Fruit fly (Drosophila melanogaster) whole organism, pupa: ENCODE data around the gene CG9107.

ENCODE experiments used
- CG10348 ChIP-seq: fragments of 200-800 bp; sonication (Bioruptor generic); IDR thresholded peaks from 2 replicates; pipeline ENCODE4 v1.3.6; 2022; ENCODE audit warnings: missing biosample characterization, missing genetic modification characterization
- CG12605 ChIP-seq: fragments of 200-800 bp; sonication (Bioruptor generic); IDR thresholded peaks from 2 replicates; pipeline ENCODE4 v1.3.6; 2022; ENCODE audit warnings: missing biosample characterization, missing genetic modification characterization
- CG13204 ChIP-seq: fragments of 200-800 bp; sonication (Bioruptor generic); optimal IDR thresholded peaks from 2 replicates; lab custom pipeline; 2018; ENCODE audit warnings: missing biosample characterization, mild to moderate bottlenecking, missing genetic modification characterization, moderate library complexity
- CG14655 ChIP-seq: fragments of 200-800 bp; sonication (Bioruptor generic); optimal IDR thresholded peaks from 3 replicates; lab custom pipeline; 2017; ENCODE audit warnings: mild to moderate bottlenecking, missing biosample characterization, missing genetic modification reagents, missing genetic modification characterization
- CG15710 ChIP-seq: fragments of 200-800 bp; sonication (Bioruptor generic); optimal IDR thresholded peaks from 2 replicates; lab custom pipeline; 2018; ENCODE audit warnings: missing biosample characterization, mild to moderate bottlenecking, missing genetic modification characterization, moderate library complexity
- CG17806 ChIP-seq: fragments of 200-800 bp; sonication (Bioruptor generic); optimal IDR thresholded peaks from 2 replicates; lab custom pipeline; 2018; ENCODE audit warnings: missing biosample characterization, mild to moderate bottlenecking, missing genetic modification characterization, moderate library complexity
- CG32121 ChIP-seq: fragments of 200-800 bp; sonication (Bioruptor generic); IDR thresholded peaks from 2 replicates; pipeline ENCODE4 v1.3.6; 2022; ENCODE audit warnings: missing biosample characterization, missing genetic modification characterization
- CG34367 ChIP-seq: fragments of 200-800 bp; sonication (Bioruptor generic); optimal IDR thresholded peaks from 2 replicates; lab custom pipeline; 2018; ENCODE audit warnings: missing biosample characterization, mild to moderate bottlenecking, missing genetic modification characterization
- CG4496 ChIP-seq: fragments of 200-800 bp; sonication (Bioruptor generic); IDR thresholded peaks from 3 replicates; pipeline ENCODE4 v1.3.6; 2022; ENCODE audit warnings: missing biosample characterization, missing genetic modification characterization
- CG8159 ChIP-seq: fragments of 200-800 bp; sonication (Bioruptor generic); optimal IDR thresholded peaks from 3 replicates; lab custom pipeline; 2018; ENCODE audit warnings: missing biosample characterization, mild to moderate bottlenecking, missing genetic modification characterization, moderate library complexity
- CG8301 ChIP-seq: fragments of 200-800 bp; sonication (Bioruptor generic); optimal IDR thresholded peaks from 2 replicates; lab custom pipeline; 2018; ENCODE audit warnings: missing biosample characterization, mild to moderate bottlenecking, missing genetic modification characterization
- CG9948 ChIP-seq: fragments of 200-800 bp; sonication (Bioruptor generic); optimal IDR thresholded peaks from 2 replicates; lab custom pipeline; 2018; ENCODE audit warnings: missing biosample characterization, mild to moderate bottlenecking, missing genetic modification characterization, moderate library complexity
- D1 ChIP-seq: fragments of 200-800 bp; sonication (Bioruptor generic); optimal IDR thresholded peaks from 2 replicates; lab custom pipeline; 2018; ENCODE audit warnings: missing biosample characterization, mild to moderate bottlenecking, missing genetic modification characterization, moderate library complexity
- EcR ChIP-seq: fragments of 200-800 bp; sonication (Bioruptor generic); optimal IDR thresholded peaks from 3 replicates; lab custom pipeline; 2019; ENCODE audit warnings: missing biosample characterization, missing genetic modification characterization, mild to moderate bottlenecking, moderate library complexity, missing genetic modification reagents
- Ets98B ChIP-seq: fragments of 200-800 bp; sonication (Bioruptor generic); IDR thresholded peaks from 2 replicates; pipeline ENCODE4 v1.3.6; 2022; ENCODE audit warnings: missing biosample characterization, missing genetic modification characterization
- Pif1A ChIP-seq: fragments of 200-800 bp; sonication (Bioruptor generic); optimal IDR thresholded peaks from 3 replicates; lab custom pipeline; 2016; ENCODE audit warnings: missing biosample characterization, missing genetic modification characterization
- Pif1B ChIP-seq: fragments of 200-800 bp; sonication (Bioruptor generic); optimal IDR thresholded peaks from 3 replicates; lab custom pipeline; 2016; ENCODE audit warnings: missing biosample characterization, missing genetic modification characterization
- Snoo ChIP-seq: fragments of 200-800 bp; sonication (Bioruptor generic); optimal IDR thresholded peaks from 3 replicates; lab custom pipeline; 2017; ENCODE audit warnings: missing biosample characterization, mild to moderate bottlenecking, missing genetic modification characterization, inconsistent platforms
- fd96Ca ChIP-seq: fragments of 200-800 bp; sonication (Bioruptor generic); IDR thresholded peaks from 3 replicates; pipeline ENCODE4 v1.3.6; 2022; ENCODE audit warnings: missing biosample characterization, missing genetic modification characterization
- gl ChIP-seq: fragments of 200-800 bp; sonication (Bioruptor generic); optimal IDR thresholded peaks from 2 replicates; lab custom pipeline; 2018; ENCODE audit warnings: missing biosample characterization, mild to moderate bottlenecking, missing genetic modification characterization
- rn ChIP-seq: fragments of 200-800 bp; sonication (Bioruptor generic); IDR thresholded peaks from 2 replicates; pipeline ENCODE4 v1.3.6; 2022; ENCODE audit warnings: missing biosample characterization, missing genetic modification characterization

The CG9107 gene

DNA sequence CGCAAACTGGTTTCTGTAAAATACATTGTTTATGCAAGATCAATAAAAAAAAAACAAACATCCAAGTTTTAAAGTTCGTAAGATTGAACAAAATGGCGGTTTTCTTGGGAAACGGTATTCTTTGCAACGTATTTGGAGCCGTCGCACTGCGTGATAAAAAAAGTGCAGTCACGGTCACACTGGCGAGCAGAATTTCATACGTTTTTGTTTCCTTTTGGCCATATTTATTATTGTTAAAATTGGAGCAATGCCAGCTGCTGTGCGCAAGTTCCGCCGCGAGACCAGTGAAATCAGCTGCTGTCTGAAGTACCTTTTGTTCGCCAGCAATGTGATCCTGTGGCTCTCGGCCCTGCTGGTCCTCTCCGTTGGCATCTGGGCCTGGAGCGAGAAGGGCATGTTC lies 24.3 kb downstream of the CG9107 start, which contains the start of gene Tsp26A:
Gene Tsp26A (plus strand): TSS at position 164 of the 400 bp plus-strand sequence.
- TF ChIP-seq CG12605 (GFP tag; lab: Robert Waterston, UW), result no peak
- no peak for TF ChIP-seq CG34367 (tag; lab: Kevin White, UChicago)
- TF ChIP-seq CG4496 (GFP tag; lab: Robert Waterston, UW), result no peak
- no peak for TF ChIP-seq CG17806
- TF ChIP-seq rn, result no peak
- no peak for TF ChIP-seq EcR (GFP tag; lab: Kevin White, UChicago)
- no peak for TF ChIP-seq gl (tag; lab: Kevin White, UChicago)
- no peak for TF ChIP-seq Pif1A (GFP tag; lab: Kevin White, UChicago)
- no peak for TF ChIP-seq CG10348 (GFP tag; lab: Robert Waterston, UW)
- TF ChIP-seq CG15710 (tag; lab: Kevin White, UChicago), result no peak
- TF ChIP-seq D1, result no peak
- TF ChIP-seq Ets98B, result no peak

- TF ChIP-seq fd96Ca (GFP tag; lab: Robert Waterston, UW) (0 out of 3 replicates have a peak, but pooled peaks have one; percentile 10), Pif1B (no peak), Ets98B (peak; percentile 46), EcR (GFP tag; lab: Kevin White, UChicago) (peak; percentile 24), D1 (no peak), CG8159 (tag; lab: Kevin White, UChicago) (peak; percentile 2), Snoo (peak; percentile 41), CG4496 (GFP tag; lab: Robert Waterston, UW) (peak; percentile 51; the same call in 1 of the 3 replicates), CG32121 (peak; percentile 34; the same call in 1 of the 2 replicates), CG17806 (peak; percentile 9)
Observed at dm6 chr2L:5999247-5999646, 25.1 kb downstream of the CG9107 start, which contains the start of gene Kdm5. Gene Kdm5, minus strand, starts transcription at chr2L:5999501.

- no peak for TF ChIP-seq CG13204
- 0 out of 3 replicates have a peak, but pooled peaks have one; percentile 3 for TF ChIP-seq CG4496 (GFP tag; lab: Robert Waterston, UW)
- TF ChIP-seq CG12605 (GFP tag; lab: Robert Waterston, UW), result no peak
Observed at dm6 chr2L:5998383-5998782, 26.0 kb downstream of the CG9107 start.

DNA sequence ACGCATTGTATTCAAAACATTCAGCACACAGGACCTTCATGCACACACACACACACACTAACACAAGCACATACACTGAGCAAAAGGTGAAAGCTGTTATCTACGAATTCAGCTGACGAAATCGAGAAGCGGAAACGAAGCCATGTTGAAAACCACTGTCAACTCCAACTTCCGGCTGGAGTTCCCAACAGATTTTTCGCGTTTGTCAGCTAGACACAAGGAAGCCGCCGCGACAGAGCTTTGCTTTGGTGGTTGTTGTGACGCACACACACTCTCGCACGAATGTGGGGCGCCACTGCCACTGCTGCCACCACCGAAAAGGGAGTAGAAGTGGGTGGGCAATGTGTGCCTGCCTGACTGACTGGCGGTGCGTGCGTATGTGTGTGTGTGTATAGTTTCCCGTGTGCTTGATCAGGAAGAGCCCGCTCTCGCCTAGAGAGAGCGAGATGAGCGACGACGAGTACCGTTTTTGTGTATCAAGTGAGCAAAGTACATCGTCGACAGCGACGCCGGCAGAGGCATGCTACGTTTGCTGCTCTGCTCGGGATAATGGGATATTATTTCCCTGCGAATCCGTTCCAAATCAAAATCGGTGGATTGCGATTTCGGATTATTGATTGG lies 26.6 kb downstream of the CG9107 start:
- TF ChIP-seq CG15710 (tag; lab: Kevin White, UChicago), result peak; percentile 39
- TF ChIP-seq gl (tag; lab: Kevin White, UChicago), result peak; percentile 34
- peak; percentile 31 for TF ChIP-seq Snoo
- TF ChIP-seq CG4496 (GFP tag; lab: Robert Waterston, UW), result peak; percentile 10; the same call in 2 of the 3 replicates
- no peak for TF ChIP-seq CG32121
- peak; percentile 10 for TF ChIP-seq CG13204
- no peak for TF ChIP-seq D1
- peak; percentile 15 for TF ChIP-seq CG34367 (tag; lab: Kevin White, UChicago)
- TF ChIP-seq Pif1B, result no peak
- peak; percentile 6 for TF ChIP-seq CG8159 (tag; lab: Kevin White, UChicago)
- no peak for TF ChIP-seq CG9948 (tag; lab: Kevin White, UChicago)

dm6 chr2L:5990447-5990846 lies 33.9 kb downstream of the CG9107 start:
- TF ChIP-seq CG17806 (no peak), fd96Ca (GFP tag; lab: Robert Waterston, UW) (0 out of 3 replicates have a peak, but pooled peaks have one; percentile 34), D1 (no peak), CG13204 (peak; percentile 45), Pif1B (no peak), CG4496 (GFP tag; lab: Robert Waterston, UW) (no peak)

dm6 chr2L:5988115-5989092 lies 35.9 kb downstream of the CG9107 start:
- TF ChIP-seq D1 (no peak), CG17806 (no peak), Pif1A (GFP tag; lab: Kevin White, UChicago) (no peak), EcR (GFP tag; lab: Kevin White, UChicago) (no peak), CG8301 (tag; lab: Kevin White, UChicago) (no peak), CG13204 (no peak)

dm6 chr2L:5986940-5987339 lies 37.4 kb downstream of the CG9107 start:
- TF ChIP-seq CG14655 (GFP tag; lab: Kevin White, UChicago) (no peak), CG12605 (GFP tag; lab: Robert Waterston, UW) (no peak), CG10348 (GFP tag; lab: Robert Waterston, UW) (no peak)
